Worm (Caenorhabditis elegans) whole organism, L1 larva: ENCODE data around the gene ZK688.12.

ENCODE experiments used
- F16B12.6 ChIP-seq: fragments of 150-350 bp; optimal IDR thresholded peaks from 2 replicates; lab custom pipeline; 2014; ENCODE audit warnings: missing biosample characterization, missing genetic modification characterization
- Y116A8C.19 ChIP-seq: sonication (generic microtip); optimal IDR thresholded peaks from 2 replicates; lab custom pipeline; 2016; ENCODE audit warnings: missing compliant biosample characterization, missing genetic modification characterization, borderline replicate concordance
- aha-1 ChIP-seq: fragments of 150-350 bp; optimal IDR thresholded peaks from 2 replicates; lab custom pipeline; 2014; ENCODE audit warnings: missing biosample characterization, missing genetic modification characterization
- alr-1 ChIP-seq: fragments of 200-800 bp; sonication (Bioruptor generic); optimal IDR thresholded peaks from 2 replicates; lab custom pipeline; 2018; ENCODE audit warnings: borderline replicate concordance, mild to moderate bottlenecking, missing genetic modification characterization, missing compliant biosample characterization
- aly-2 ChIP-seq: fragments of 150-350 bp; optimal IDR thresholded peaks from 2 replicates; lab custom pipeline; 2014; ENCODE audit warnings: missing biosample characterization, missing genetic modification characterization
- blmp-1 ChIP-seq: fragments of 150-350 bp; optimal IDR thresholded peaks from 2 replicates; lab custom pipeline; 2014; ENCODE audit warnings: missing biosample characterization, missing genetic modification characterization
- ceh-63 ChIP-seq: fragments of 200-800 bp; sonication (Bioruptor generic); optimal IDR thresholded peaks from 2 replicates; lab custom pipeline; 2018; ENCODE audit warnings: mild to moderate bottlenecking, missing genetic modification characterization, missing compliant biosample characterization
- ceh-82 ChIP-seq, 3 experiments: fragments of 150-350 bp in 1 of 3; sonication (generic microtip) in 2 of 3; optimal IDR thresholded peaks; 2 replicates each; lab custom pipeline; 2014 to 2017; ENCODE audit warnings: missing biosample characterization in 3 of 3, missing genetic modification characterization in 3 of 3
- ceh-90 ChIP-seq: sonication (generic microtip); optimal IDR thresholded peaks from 2 replicates; lab custom pipeline; 2016; ENCODE audit warnings: missing genetic modification characterization, missing compliant biosample characterization
- ces-1 ChIP-seq: fragments of 150-350 bp; optimal IDR thresholded peaks from 2 replicates; lab custom pipeline; 2014; ENCODE audit warnings: missing biosample characterization, missing genetic modification reagents, missing genetic modification characterization
- dpl-1 ChIP-seq, 3 experiments: fragments of 150-350 bp in 2 of 3; sonication (generic microtip) in 1 of 3; optimal IDR thresholded peaks; 2 replicates each; lab custom pipeline; 2014 to 2017; ENCODE audit warnings: missing biosample characterization in 3 of 3, missing genetic modification characterization in 3 of 3, missing genetic modification reagents in 3 of 3
- efl-1 ChIP-seq, 4 experiments: fragments of 150-350 bp; optimal IDR thresholded peaks in 3 of 4; peaks in 1 of 4; 1 replicate in 1 of 4; 2 replicates in 3 of 4; lab custom pipeline; 2014; ENCODE audit warnings: missing biosample characterization in 2 of 4, missing genetic modification characterization in 2 of 4, missing genetic modification reagents in 2 of 4
- efl-3 ChIP-seq: fragments of 200-800 bp; sonication (Bioruptor generic); optimal IDR thresholded peaks from 2 replicates; lab custom pipeline; 2018; ENCODE audit warnings: mild to moderate bottlenecking, missing genetic modification characterization, missing compliant biosample characterization
- egl-13 ChIP-seq: sonication (generic microtip); optimal IDR thresholded peaks from 2 replicates; lab custom pipeline; 2016; ENCODE audit warnings: missing genotype, missing genetic modification reagents, missing genetic modification characterization, missing compliant biosample characterization
- egl-27 ChIP-seq, 2 experiments: fragments of 150-350 bp in 1 of 2; sonication (generic microtip); optimal IDR thresholded peaks; 3 replicates each; lab custom pipeline; 2017 to 2018; ENCODE audit warnings: missing biosample characterization in 2 of 2, missing genetic modification characterization in 2 of 2, missing genetic modification reagents in 2 of 2
- elt-2 ChIP-seq: sonication (generic microtip); optimal IDR thresholded peaks from 2 replicates; lab custom pipeline; 2016; ENCODE audit warnings: missing genetic modification characterization, mild to moderate bottlenecking, inconsistent platforms, missing compliant biosample characterization, missing genetic modification reagents
- elt-3 ChIP-seq, 6 experiments: fragments of 150-350 bp in 1 of 6; sonication (generic microtip); optimal IDR thresholded peaks; 2 replicates each; lab custom pipeline; 2017 to 2018; ENCODE audit warnings: missing biosample characterization in 6 of 6, missing genetic modification characterization in 6 of 6, inconsistent platforms in 1 of 6
- ets-5 ChIP-seq: fragments of 200-800 bp; sonication (Bioruptor generic); IDR thresholded peaks from 2 replicates; pipeline ENCODE4 v1.3.6; 2022; ENCODE audit warnings: missing genetic modification characterization, missing compliant biosample characterization
- fkh-4 ChIP-seq: sonication (generic microtip); optimal IDR thresholded peaks from 2 replicates; lab custom pipeline; 2016; ENCODE audit warnings: missing compliant biosample characterization, missing genetic modification characterization, borderline replicate concordance
- fkh-8 ChIP-seq: sonication (generic microtip); optimal IDR thresholded peaks from 2 replicates; lab custom pipeline; 2016; ENCODE audit warnings: mild to moderate bottlenecking, missing genetic modification characterization, missing compliant biosample characterization
- fos-1 ChIP-seq: fragments of 150-350 bp; optimal IDR thresholded peaks from 2 replicates; lab custom pipeline; 2014; ENCODE audit warnings: missing biosample characterization, missing genetic modification characterization
- grh-1 ChIP-seq: fragments of 200-800 bp; sonication (Bioruptor generic); IDR thresholded peaks from 2 replicates; pipeline ENCODE4 v1.3.6; 2022; ENCODE audit warnings: missing genetic modification reagents, missing genetic modification characterization, missing compliant biosample characterization
- hlh-17 ChIP-seq: fragments of 200-800 bp; sonication (Bioruptor generic); optimal IDR thresholded peaks from 2 replicates; lab custom pipeline; 2018; ENCODE audit warnings: missing genetic modification characterization, mild to moderate bottlenecking, missing compliant biosample characterization, moderate library complexity, borderline replicate concordance
- isw-1 ChIP-seq: fragments of 200-800 bp; sonication (Bioruptor generic); IDR thresholded peaks from 2 replicates; pipeline ENCODE4 v1.3.6; 2022; ENCODE audit warnings: missing genetic modification characterization, missing compliant biosample characterization
- lin-13 ChIP-seq: fragments of 150-350 bp; optimal IDR thresholded peaks from 2 replicates; lab custom pipeline; 2014; ENCODE audit warnings: missing biosample characterization, missing genetic modification reagents, missing genetic modification characterization
- lin-14 ChIP-seq: fragments of 200-800 bp; sonication (Bioruptor generic); optimal IDR thresholded peaks from 2 replicates; lab custom pipeline; 2018; ENCODE audit warnings: mild to moderate bottlenecking, missing genetic modification characterization, moderate library complexity, missing compliant biosample characterization
- lin-35 ChIP-seq, 2 experiments: fragments of 150-350 bp; optimal IDR thresholded peaks; 2 replicates each; lab custom pipeline; 2014; ENCODE audit warnings: missing biosample characterization in 2 of 2, missing genetic modification characterization in 2 of 2, missing genetic modification reagents in 2 of 2
- lin-39 ChIP-seq: fragments of 150-350 bp; optimal IDR thresholded peaks from 2 replicates; lab custom pipeline; 2014; ENCODE audit warnings: missing biosample characterization, missing genetic modification reagents, missing genetic modification characterization
- lsy-2 ChIP-seq, 2 experiments: fragments of 150-350 bp; optimal IDR thresholded peaks; 2 replicates each; lab custom pipeline; 2014; ENCODE audit warnings: missing biosample characterization in 2 of 2, missing genetic modification characterization in 2 of 2
- mab-9 ChIP-seq: fragments of 200-800 bp; sonication (Bioruptor generic); IDR thresholded peaks from 2 replicates; pipeline ENCODE4 v1.3.6; 2022; ENCODE audit warnings: missing genetic modification reagents, missing genetic modification characterization, missing compliant biosample characterization
- mef-2 ChIP-seq: fragments of 150-350 bp; optimal IDR thresholded peaks from 2 replicates; lab custom pipeline; 2014; ENCODE audit warnings: missing biosample characterization, missing genetic modification characterization
- nhr-47 ChIP-seq: sonication (generic microtip); optimal IDR thresholded peaks from 2 replicates; lab custom pipeline; 2016; ENCODE audit warnings: mild to moderate bottlenecking, missing genetic modification characterization, moderate library complexity, missing compliant biosample characterization
- nhr-71 ChIP-seq: sonication (generic microtip); optimal IDR thresholded peaks from 2 replicates; lab custom pipeline; 2016; ENCODE audit warnings: mild to moderate bottlenecking, missing genetic modification characterization, moderate library complexity, missing compliant biosample characterization
- nhr-84 ChIP-seq: sonication (generic microtip); optimal IDR thresholded peaks from 2 replicates; lab custom pipeline; 2017; ENCODE audit warnings: missing biosample characterization, missing genetic modification characterization
- nhr-85 ChIP-seq: sonication (generic microtip); peaks from one replicate; lab custom pipeline; 2016; ENCODE audit warnings: missing genetic modification characterization, inconsistent platforms, missing compliant biosample characterization
- nhr-90 ChIP-seq: sonication (generic microtip); optimal IDR thresholded peaks from 2 replicates; lab custom pipeline; 2016; ENCODE audit warnings: mild to moderate bottlenecking, missing genetic modification characterization, missing compliant biosample characterization; ENCODE audit not compliant: poor library complexity
- pag-3 ChIP-seq: sonication (generic microtip); optimal IDR thresholded peaks from 2 replicates; lab custom pipeline; 2017; ENCODE audit warnings: missing genetic modification characterization, mild to moderate bottlenecking, missing compliant biosample characterization, antibody characterized with exemption, borderline replicate concordance; ENCODE audit not compliant: insufficient read depth
- skn-1 ChIP-seq: fragments of 150-350 bp; optimal IDR thresholded peaks from 2 replicates; lab custom pipeline; 2014; ENCODE audit warnings: missing biosample characterization, missing genetic modification characterization
- sptf-1 ChIP-seq: fragments of 150-350 bp; optimal IDR thresholded peaks from 2 replicates; lab custom pipeline; 2014; ENCODE audit warnings: missing biosample characterization, missing genetic modification characterization
- sup-37 ChIP-seq: fragments of 200-800 bp; sonication (Bioruptor generic); optimal IDR thresholded peaks from 2 replicates; lab custom pipeline; 2018; ENCODE audit warnings: mild to moderate bottlenecking, missing genetic modification characterization, missing compliant biosample characterization
- tbx-2 ChIP-seq: sonication (generic microtip); optimal IDR thresholded peaks from 2 replicates; lab custom pipeline; 2016; ENCODE audit warnings: missing genetic modification characterization, missing compliant biosample characterization
- unc-130 ChIP-seq: fragments of 150-350 bp; optimal IDR thresholded peaks from 2 replicates; lab custom pipeline; 2017; ENCODE audit warnings: missing biosample characterization, missing genetic modification characterization, inconsistent platforms
- unc-62 ChIP-seq: fragments of 150-350 bp; optimal IDR thresholded peaks from 2 replicates; lab custom pipeline; 2014; ENCODE audit warnings: missing biosample characterization, missing genetic modification reagents, missing genetic modification characterization
- unc-86 ChIP-seq: sonication (generic microtip); optimal IDR thresholded peaks from 2 replicates; lab custom pipeline; 2016; ENCODE audit warnings: missing genetic modification characterization, missing compliant biosample characterization
- ztf-11 ChIP-seq, 2 experiments: sonication (generic microtip); optimal IDR thresholded peaks; 2 replicates each; lab custom pipeline; 2016 to 2017; ENCODE audit warnings: missing genetic modification characterization in 2 of 2, missing biosample characterization in 1 of 2, missing compliant biosample characterization in 1 of 2
- ztf-4 ChIP-seq: fragments of 150-350 bp; optimal IDR thresholded peaks from 2 replicates; lab custom pipeline; 2014; ENCODE audit warnings: missing biosample characterization, missing genetic modification characterization

Gene ZK688.12

ce11 chrIII:7956965-7957364 lies 43.6 kb upstream of the ZK688.12 start, which contains the start of gene C29E4.9:
TSS of gene C29E4.9 (minus strand) at chrIII:7957065.
- TF ChIP-seq elt-2 (tag; lab: Kevin White, UChicago) (no peak), lin-35 (GFP tag; optimal IDR thresholded peaks at IDR 0.05; lab: Kevin White, UChicago) (no peak), efl-1 (optimal IDR thresholded peaks at IDR 0.05; lab: Kevin White, UChicago) (no peak), efl-1 (GFP tag; optimal IDR thresholded peaks at IDR 0.05 in 1 of 2; lab: Kevin White, UChicago) (peak in 1 of 2 experiments; percentile 43), nhr-90 (no peak), mab-9 (no peak), elt-3 (tag; optimal IDR thresholded peaks at IDR 0.05; lab: Kevin White, UChicago) (no peak), fkh-4 (no peak)

ce11 chrIII:7953208-7953607 lies 39.8 kb upstream of the ZK688.12 start, which contains the start of gene let-754:
TSS of gene let-754 (minus strand) at chrIII:7953308.
- TF ChIP-seq fos-1 (tag; lab: Kevin White, UChicago), result no peak
- TF ChIP-seq, all 84 proteins: peak for 0

- peak in 1 of 3 experiments; percentile 43 for TF ChIP-seq ceh-82 (tag; optimal IDR thresholded peaks at IDR 0.05; lab: Kevin White, UChicago)
- TF ChIP-seq nhr-90, result no peak
- TF ChIP-seq Y116A8C.19, result no peak
- no peak for TF ChIP-seq egl-27 (tag; optimal IDR thresholded peaks at IDR 0.05; lab: Kevin White, UChicago)
- TF ChIP-seq ces-1 (GFP tag; lab: Kevin White, UChicago), result no peak
- TF ChIP-seq lsy-2 (tag; optimal IDR thresholded peaks at IDR 0.05; lab: Kevin White, UChicago), result peak; percentile 53 to 73
- peak; percentile 34 for TF ChIP-seq skn-1 (tag; lab: Kevin White, UChicago)
- TF ChIP-seq isw-1 (GFP tag; lab: Robert Waterston, UW), result peak; percentile 33; the same call in 1 of the 2 replicates
- no peak for TF ChIP-seq ceh-90 (tag; lab: Kevin White, UChicago)
- no peak for TF ChIP-seq nhr-85 (tag; lab: Kevin White, UChicago)
- TF ChIP-seq ceh-63 (GFP tag; lab: Kevin White, UChicago), result no peak
- no peak for TF ChIP-seq grh-1
- TF ChIP-seq lin-14 (GFP tag; lab: Kevin White, UChicago), result no peak
- peak; percentile 21 for TF ChIP-seq tbx-2 (tag; lab: Kevin White, UChicago)
- TF ChIP-seq unc-86 (tag; lab: Kevin White, UChicago), result peak; percentile 40
- TF ChIP-seq alr-1 (tag; lab: Kevin White, UChicago), result no peak
- TF ChIP-seq unc-130 (tag; lab: Kevin White, UChicago), result no peak
- TF ChIP-seq nhr-71 (tag; lab: Kevin White, UChicago), result peak; percentile 70
- peak; percentile 30 for TF ChIP-seq F16B12.6
- TF ChIP-seq dpl-1 (GFP tag; optimal IDR thresholded peaks at IDR 0.05; lab: Kevin White, UChicago), result peak; percentile 79 to 92 (median 84)
- TF ChIP-seq lin-39 (tag; lab: Kevin White, UChicago), result no peak
- TF ChIP-seq egl-13, result no peak
- TF ChIP-seq unc-62 (GFP tag; lab: Kevin White, UChicago), result no peak
- no peak for TF ChIP-seq lin-13 (GFP tag; lab: Kevin White, UChicago)
- TF ChIP-seq ztf-4 (tag; lab: Kevin White, UChicago), result no peak
- no peak for TF ChIP-seq mef-2 (tag; lab: Kevin White, UChicago)
- TF ChIP-seq pag-3 (tag; lab: Kevin White, UChicago), result no peak
- TF ChIP-seq mab-9, result no peak
- no peak for TF ChIP-seq efl-3 (GFP tag; lab: Kevin White, UChicago)
- TF ChIP-seq aha-1 (tag; lab: Kevin White, UChicago), result no peak
- TF ChIP-seq aly-2, result no peak
- TF ChIP-seq sptf-1 (tag; lab: Kevin White, UChicago), result no peak
- TF ChIP-seq nhr-47 (tag; lab: Kevin White, UChicago), result peak; percentile 58
- peak; percentile 29 for TF ChIP-seq fkh-8
- no peak for TF ChIP-seq hlh-17 (GFP tag; lab: Kevin White, UChicago)
- TF ChIP-seq sup-37 (GFP tag; lab: Kevin White, UChicago), result no peak
- TF ChIP-seq blmp-1, result peak; percentile 64
- TF ChIP-seq ztf-11 (tag; optimal IDR thresholded peaks at IDR 0.05; lab: Kevin White, UChicago), result no peak
- no peak for TF ChIP-seq nhr-84 (tag; lab: Kevin White, UChicago)
- no peak for TF ChIP-seq ets-5 (GFP tag; lab: Robert Waterston, UW)
These were observed 38.8 kb upstream of the ZK688.12 start, which contains the start of gene C29E4.15 for ce11 chrIII:7952077-7952765. TSS of gene C29E4.15 (plus strand) at chrIII:7952623.
